Fruit fly (Drosophila melanogaster) Kc167 (cell line): ENCODE results near the gene plx.

Experiments
- Sin3A ChIP-seq: fragments of >200 bp; optimal IDR thresholded peaks from 2 replicates; lab custom pipeline; 2018; ENCODE audit warnings: missing external identifiers
- psq ChIP-seq: fragments of >200 bp; optimal IDR thresholded peaks from 2 replicates; lab custom pipeline; 2017; ENCODE audit warnings: missing external identifiers
- ttk ChIP-seq: sonication (Bioruptor generic); optimal IDR thresholded peaks from 2 replicates; lab custom pipeline; 2017; ENCODE audit warnings: missing external identifiers

- no peak for TF ChIP-seq psq (lab: Kevin White, UChicago)
- TF ChIP-seq ttk (lab: Kevin White, UChicago): no peak
- no peak for TF ChIP-seq Sin3A (lab: Kevin White, UChicago)
These were observed 36.8 kb upstream of the plx start, which contains the start of the genes MTA1-like and Sec23 for dm6 chr3R:5648569-5649476.
